Fruit fly (Drosophila melanogaster): ENCODE measurements around the gene tomb.
A peak's percentile ranks its signal among the peaks of the same experiment; 100 is the strongest.

Gene tomb

dm6 chr2L:5553750-5554149, 17.2 kb upstream of the tomb start, which contains the start of the genes CG14013 and CG14017:
Gene CG14013, minus strand, starts transcription at chr2L:5553850.
Gene CG14017, plus strand, starts transcription at chr2L:5553897.
- no peak for TF ChIP-seq CG17806 (tag; optimal IDR thresholded peaks at IDR 0.05)
- no peak for TF ChIP-seq gl (tag; optimal IDR thresholded peaks at IDR 0.05)
- no peak for TF ChIP-seq CG15710 (tag; optimal IDR thresholded peaks at IDR 0.05)
- no peak for TF ChIP-seq Pif1B (GFP tag; optimal IDR thresholded peaks at IDR 0.05)
- no peak for TF ChIP-seq fd96Ca (GFP tag; IDR thresholded peaks at IDR 0.05)
- TF ChIP-seq rn (GFP tag; IDR thresholded peaks at IDR 0.05), result no peak
- TF ChIP-seq CG9948 (tag; optimal IDR thresholded peaks at IDR 0.05), result no peak
- no peak for TF ChIP-seq CG4496 (GFP tag; IDR thresholded peaks at IDR 0.05)
- TF ChIP-seq D1 (tag; optimal IDR thresholded peaks at IDR 0.05), result no peak
- no peak for TF ChIP-seq EcR (GFP tag; optimal IDR thresholded peaks at IDR 0.05)
- no peak for TF ChIP-seq Snoo (tag; optimal IDR thresholded peaks at IDR 0.05)
- TF ChIP-seq CG13204 (GFP tag; optimal IDR thresholded peaks at IDR 0.05), result no peak
- no peak for TF ChIP-seq CG10348 (GFP tag; IDR thresholded peaks at IDR 0.05)

dm6 chr2L:5551538-5551937, 15.0 kb upstream of the tomb start, which contains the start of gene CG18269:
Gene CG18269, plus strand, starts transcription at chr2L:5551838.
- TF ChIP-seq gl (tag; optimal IDR thresholded peaks at IDR 0.05), result no peak
- TF ChIP-seq CG32121 (GFP tag; IDR thresholded peaks at IDR 0.05), result no peak
- TF ChIP-seq Ets98B (GFP tag; IDR thresholded peaks at IDR 0.05), result no peak
- TF ChIP-seq CG12605 (GFP tag; IDR thresholded peaks at IDR 0.05), result no peak
- TF ChIP-seq rn (GFP tag; IDR thresholded peaks at IDR 0.05), result no peak
- no peak for TF ChIP-seq Snoo (tag; optimal IDR thresholded peaks at IDR 0.05)
- TF ChIP-seq CG13204 (GFP tag; optimal IDR thresholded peaks at IDR 0.05), result no peak
- no peak for TF ChIP-seq CG4496 (GFP tag; IDR thresholded peaks at IDR 0.05)
- no peak for TF ChIP-seq EcR (GFP tag; optimal IDR thresholded peaks at IDR 0.05)
- TF ChIP-seq CG34367 (tag; optimal IDR thresholded peaks at IDR 0.05), result no peak
- no peak for TF ChIP-seq Pif1A (GFP tag; optimal IDR thresholded peaks at IDR 0.05)
- no peak for TF ChIP-seq Pif1B (GFP tag; optimal IDR thresholded peaks at IDR 0.05)
- no peak for TF ChIP-seq D1 (tag; optimal IDR thresholded peaks at IDR 0.05)
- TF ChIP-seq CG8159 (tag; optimal IDR thresholded peaks at IDR 0.05), result no peak
- TF ChIP-seq CG10348 (GFP tag; IDR thresholded peaks at IDR 0.05), result no peak
- TF ChIP-seq fd96Ca (GFP tag; IDR thresholded peaks at IDR 0.05), result no peak
- no peak for TF ChIP-seq CG9948 (tag; optimal IDR thresholded peaks at IDR 0.05)
- no peak for TF ChIP-seq CG8301 (tag; optimal IDR thresholded peaks at IDR 0.05)

- no peak for TF ChIP-seq CG12605 (GFP tag; IDR thresholded peaks at IDR 0.05)
Measured at dm6 chr2L:5550735-5551134, 14.2 kb upstream of the tomb start, which contains the start of gene CG14014. Gene CG14014, minus strand, starts transcription at chr2L:5550835.

DNA sequence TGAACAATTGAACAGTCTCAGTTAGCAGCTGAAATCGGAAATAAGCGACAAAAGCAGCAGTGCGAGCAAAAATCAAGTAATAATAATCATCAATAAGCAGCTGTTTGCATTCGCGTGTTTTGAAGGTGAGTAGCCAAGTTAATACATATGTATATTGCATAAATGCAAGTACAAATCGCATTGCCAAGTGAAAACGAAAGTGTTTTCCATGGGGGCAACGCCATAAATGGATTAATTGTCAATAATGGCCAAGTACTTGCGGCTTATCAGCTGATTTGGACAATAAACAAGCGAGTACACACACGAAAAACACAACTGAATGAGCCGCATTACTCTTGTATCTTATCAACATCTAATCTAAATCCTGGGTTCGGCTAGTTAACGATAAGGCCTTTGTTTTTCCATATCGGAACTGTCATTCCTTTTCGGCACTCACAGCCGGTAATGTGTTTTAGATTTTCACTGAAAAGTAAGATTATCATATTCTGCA, 10.8 kb upstream of the tomb start:
- TF ChIP-seq Ets98B (GFP tag; IDR thresholded peaks at IDR 0.05) (no peak), CG8159 (tag; optimal IDR thresholded peaks at IDR 0.05) (no peak), CG10348 (GFP tag; IDR thresholded peaks at IDR 0.05) (no peak), EcR (GFP tag; optimal IDR thresholded peaks at IDR 0.05) (no peak), CG17806 (tag; optimal IDR thresholded peaks at IDR 0.05) (no peak), CG32121 (GFP tag; IDR thresholded peaks at IDR 0.05) (no peak), Pif1A (GFP tag; optimal IDR thresholded peaks at IDR 0.05) (no peak), CG15710 (tag; optimal IDR thresholded peaks at IDR 0.05) (no peak), gl (tag; optimal IDR thresholded peaks at IDR 0.05) (no peak), CG9948 (tag; optimal IDR thresholded peaks at IDR 0.05) (no peak)

- TF ChIP-seq CG14655 (GFP tag; optimal IDR thresholded peaks at IDR 0.05) (peak; percentile 89), fd96Ca (GFP tag; IDR thresholded peaks at IDR 0.05) (peak; percentile 61), rn (GFP tag; IDR thresholded peaks at IDR 0.05) (peak; percentile 55; the same call in 1 of the 2 replicates), CG9948 (tag; optimal IDR thresholded peaks at IDR 0.05) (peak; percentile 56), EcR (GFP tag; optimal IDR thresholded peaks at IDR 0.05) (peak; percentile 100), gl (tag; optimal IDR thresholded peaks at IDR 0.05) (no peak), Ets98B (GFP tag; IDR thresholded peaks at IDR 0.05) (0 out of 2 replicates have a peak, but pooled peaks have one; percentile 34), CG13204 (GFP tag; optimal IDR thresholded peaks at IDR 0.05) (no peak), CG12605 (GFP tag; IDR thresholded peaks at IDR 0.05) (peak; percentile 75), CG8301 (tag; optimal IDR thresholded peaks at IDR 0.05) (peak; percentile 77), CG17806 (tag; optimal IDR thresholded peaks at IDR 0.05) (peak; percentile 76), CG15710 (tag; optimal IDR thresholded peaks at IDR 0.05) (peak; percentile 29), CG34367 (tag; optimal IDR thresholded peaks at IDR 0.05) (peak; percentile 4), CG8159 (tag; optimal IDR thresholded peaks at IDR 0.05) (peak; percentile 85), D1 (tag; optimal IDR thresholded peaks at IDR 0.05) (no peak), Snoo (tag; optimal IDR thresholded peaks at IDR 0.05) (peak; percentile 65), Pif1A (GFP tag; optimal IDR thresholded peaks at IDR 0.05) (peak; percentile 67), CG4496 (GFP tag; IDR thresholded peaks at IDR 0.05) (peak; percentile 46; the same call in 1 of the 3 replicates), Pif1B (GFP tag; optimal IDR thresholded peaks at IDR 0.05) (peak; percentile 73), CG10348 (GFP tag; IDR thresholded peaks at IDR 0.05) (no peak), CG32121 (GFP tag; IDR thresholded peaks at IDR 0.05) (peak; percentile 79)
Measured at dm6 chr2L:5546518-5547287, 10.1 kb upstream of the tomb start, which contains the start of gene Oscillin. Gene Oscillin, plus strand, starts transcription at chr2L:5547086.

DNA sequence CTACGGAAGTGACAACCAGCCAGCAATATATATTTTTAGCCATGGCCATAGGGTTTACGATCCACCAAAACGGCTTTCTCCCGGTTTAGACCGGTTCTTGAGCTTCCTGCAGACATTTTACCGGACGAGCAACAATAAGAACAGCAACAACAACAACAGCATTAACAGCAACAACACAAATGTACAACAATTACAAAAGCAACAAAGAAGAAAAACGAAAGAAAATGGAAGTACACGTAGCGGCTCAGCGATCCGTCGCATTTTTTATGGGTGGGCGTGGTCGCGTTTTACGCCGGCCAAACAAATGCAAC, 9.6 kb upstream of the tomb start:
- TF ChIP-seq CG13204 (GFP tag; optimal IDR thresholded peaks at IDR 0.05) (peak; percentile 25), CG17806 (tag; optimal IDR thresholded peaks at IDR 0.05) (no peak), gl (tag; optimal IDR thresholded peaks at IDR 0.05) (peak; percentile 5), Pif1A (GFP tag; optimal IDR thresholded peaks at IDR 0.05) (no peak)
